Worm (Caenorhabditis elegans) whole organism, L2 larva: ENCODE measurements around the gene B0496.2.
A peak's percentile ranks its signal among the peaks of the same experiment; 100 is the strongest.

Experiments
- Y55F3AM.14 ChIP-seq: fragments of 200-800 bp; sonication (Bioruptor generic); optimal IDR thresholded peaks from 2 replicates; lab custom pipeline; 2018; ENCODE audit warnings: mild to moderate bottlenecking, missing genetic modification characterization, missing compliant biosample characterization
- aly-2 ChIP-seq: fragments of 150-350 bp; optimal IDR thresholded peaks from 2 replicates; lab custom pipeline; 2014; ENCODE audit warnings: missing biosample characterization, missing genetic modification characterization
- ama-1 ChIP-seq: fragments of 150-350 bp; optimal IDR thresholded peaks from 2 replicates; lab custom pipeline; 2018; ENCODE audit warnings: inconsistent platforms
- crh-2 ChIP-seq: sonication (generic microtip); optimal IDR thresholded peaks from 2 replicates; lab custom pipeline; 2017; ENCODE audit warnings: missing biosample characterization, missing genetic modification characterization
- fos-1 ChIP-seq: fragments of 150-350 bp; optimal IDR thresholded peaks from 2 replicates; lab custom pipeline; 2014; ENCODE audit warnings: missing biosample characterization, missing genetic modification characterization
- lin-13 ChIP-seq: fragments of 150-350 bp; optimal IDR thresholded peaks from 2 replicates; lab custom pipeline; 2014; ENCODE audit warnings: missing biosample characterization, missing genetic modification reagents, missing genetic modification characterization
- lsy-2 ChIP-seq, 2 experiments: fragments of 150-350 bp in 1 of 2; sonication (generic microtip) in 1 of 2; optimal IDR thresholded peaks; 2 replicates each; lab custom pipeline; 2014 to 2017; ENCODE audit warnings: missing biosample characterization in 2 of 2, missing genetic modification characterization in 2 of 2
- mab-5 ChIP-seq: fragments of 150-350 bp; optimal IDR thresholded peaks from 2 replicates; lab custom pipeline; 2014; ENCODE audit warnings: missing biosample characterization, missing genetic modification characterization
- nhr-23 ChIP-seq: fragments of 150-350 bp; optimal IDR thresholded peaks from 2 replicates; lab custom pipeline; 2014; ENCODE audit warnings: missing biosample characterization, missing genetic modification reagents, missing genetic modification characterization
- nhr-237 ChIP-seq: fragments of 150-350 bp; optimal IDR thresholded peaks from 2 replicates; lab custom pipeline; 2014; ENCODE audit warnings: missing biosample characterization, missing genetic modification characterization
- sma-3 ChIP-seq: sonication (generic microtip); optimal IDR thresholded peaks from 2 replicates; lab custom pipeline; 2016; ENCODE audit warnings: missing genetic modification reagents, missing genetic modification characterization, missing compliant biosample characterization
- unc-39 ChIP-seq: fragments of 150-350 bp; optimal IDR thresholded peaks from 2 replicates; lab custom pipeline; 2014; ENCODE audit warnings: missing biosample characterization, missing genetic modification characterization
- unc-55 ChIP-seq: fragments of 150-350 bp; sonication (generic microtip); optimal IDR thresholded peaks from 3 replicates; lab custom pipeline; 2014; ENCODE audit warnings: missing biosample characterization, missing genetic modification reagents, missing genetic modification characterization
- unc-62 ChIP-seq: fragments of 150-350 bp; optimal IDR thresholded peaks from 2 replicates; lab custom pipeline; 2014; ENCODE audit warnings: missing biosample characterization, missing genetic modification reagents, missing genetic modification characterization

- TF ChIP-seq sma-3 = no peak
- TF ChIP-seq nhr-237 (tag; lab: Kevin White, UChicago) = no peak
- TF ChIP-seq ama-1 = no peak
- no peak for TF ChIP-seq Y55F3AM.14 (GFP tag; lab: Kevin White, UChicago)
- no peak for TF ChIP-seq fos-1 (tag; lab: Kevin White, UChicago)
- TF ChIP-seq crh-2 = no peak
- TF ChIP-seq unc-55 (GFP tag; lab: Kevin White, UChicago) = peak; percentile 46
- TF ChIP-seq aly-2 (tag; lab: Kevin White, UChicago) = no peak
- no peak for TF ChIP-seq lsy-2 (tag; optimal IDR thresholded peaks at IDR 0.05; lab: Kevin White, UChicago)
- TF ChIP-seq unc-62 = no peak
- TF ChIP-seq nhr-23 (tag; lab: Kevin White, UChicago) = no peak
- no peak for TF ChIP-seq lin-13 (GFP tag; lab: Kevin White, UChicago)
- TF ChIP-seq unc-39 (tag; lab: Kevin White, UChicago) = no peak
- TF ChIP-seq mab-5 (tag; lab: Kevin White, UChicago) = no peak
These were observed 30.5 kb downstream of the B0496.2 start, which contains the start of gene rod-1 for ce11 chrIV:7478134-7478533.
